Fruit fly (Drosophila melanogaster) whole organism, embryonic: Measurements from ENCODE around the gene P5cr-2.
A peak's percentile ranks its signal among the peaks of the same experiment; 100 is the strongest.

ENCODE experiments used
- Atf3 ChIP-seq: fragments of 200-800 bp; sonication (Bioruptor generic); optimal IDR thresholded peaks from 3 replicates; lab custom pipeline; 2016; ENCODE audit warnings: missing biosample characterization, missing genetic modification characterization
- BtbVII ChIP-seq: fragments of 200-800 bp; sonication (Bioruptor generic); optimal IDR thresholded peaks from 3 replicates; lab custom pipeline; 2017; ENCODE audit warnings: missing biosample characterization, mild to moderate bottlenecking, missing genetic modification characterization
- CG10267 ChIP-seq: fragments of 200-800 bp; sonication (Bioruptor generic); optimal IDR thresholded peaks from 2 replicates; lab custom pipeline; 2018; ENCODE audit warnings: missing biosample characterization, mild to moderate bottlenecking, missing genetic modification characterization, moderate library complexity
- CG10959 ChIP-seq: fragments of 200-800 bp; sonication (Bioruptor generic); IDR thresholded peaks from 2 replicates; pipeline ENCODE4 v1.3.6; 2022; ENCODE audit warnings: missing biosample characterization, missing genetic modification characterization
- CG14050 ChIP-seq: fragments of 200-800 bp; sonication (Bioruptor generic); IDR thresholded peaks from 3 replicates; pipeline ENCODE4 v1.3.6; 2022; ENCODE audit warnings: missing biosample characterization, missing genetic modification characterization
- CG14441 ChIP-seq: fragments of 200-800 bp; sonication (Bioruptor generic); IDR thresholded peaks from 2 replicates; pipeline ENCODE4 v1.3.6; 2022; ENCODE audit warnings: missing biosample characterization, missing genetic modification characterization
- CG15514 ChIP-seq: fragments of 200-800 bp; sonication (Bioruptor generic); optimal IDR thresholded peaks from 3 replicates; lab custom pipeline; 2017; ENCODE audit warnings: missing biosample characterization, missing genetic modification characterization, mild to moderate bottlenecking, moderate library complexity, missing genetic modification reagents
- CG2875 ChIP-seq: fragments of 200-800 bp; sonication (Bioruptor generic); optimal IDR thresholded peaks from 2 replicates; lab custom pipeline; 2017; ENCODE audit warnings: missing biosample characterization, mild to moderate bottlenecking, missing genetic modification characterization, missing genetic modification reagents
- CG30403 ChIP-seq: fragments of 200-800 bp; sonication (Bioruptor generic); optimal IDR thresholded peaks from 3 replicates; lab custom pipeline; 2016; ENCODE audit warnings: missing biosample characterization, missing genetic modification characterization
- CG3838 ChIP-seq: fragments of 200-800 bp; sonication (Bioruptor generic); optimal IDR thresholded peaks from 3 replicates; lab custom pipeline; 2016; ENCODE audit warnings: missing biosample characterization, missing genetic modification characterization
- CG3995 ChIP-seq: fragments of 200-800 bp; sonication (Bioruptor generic); optimal IDR thresholded peaks from 3 replicates; lab custom pipeline; 2016; ENCODE audit warnings: missing biosample characterization, missing genetic modification characterization
- CG4282 ChIP-seq: fragments of 200-800 bp; sonication (Bioruptor generic); optimal IDR thresholded peaks from 2 replicates; lab custom pipeline; 2016; ENCODE audit warnings: missing biosample characterization, missing genetic modification characterization
- CG4820 ChIP-seq: fragments of 200-800 bp; sonication (Bioruptor generic); optimal IDR thresholded peaks from 3 replicates; lab custom pipeline; 2016; ENCODE audit warnings: missing biosample characterization, missing genetic modification characterization
- CG7786 ChIP-seq: fragments of 200-800 bp; sonication (Bioruptor generic); optimal IDR thresholded peaks from 2 replicates; lab custom pipeline; 2016; ENCODE audit warnings: missing biosample characterization, missing genetic modification characterization
- CG7839 ChIP-seq: fragments of 200-800 bp; sonication (Bioruptor generic); optimal IDR thresholded peaks from 3 replicates; lab custom pipeline; 2018; ENCODE audit warnings: missing biosample characterization, mild to moderate bottlenecking, missing genetic modification characterization, moderate library complexity
- CG8290 ChIP-seq, 3 experiments: fragments of 200-800 bp; sonication (Bioruptor generic); optimal IDR thresholded peaks; 2 replicates each; lab custom pipeline; 2016 to 2019; ENCODE audit warnings: missing biosample characterization in 3 of 3, missing genetic modification characterization in 3 of 3, mild to moderate bottlenecking in 2 of 3, moderate library complexity in 1 of 3
- D19A ChIP-seq: fragments of 200-800 bp; optimal IDR thresholded peaks from 3 replicates; lab custom pipeline; 2019; ENCODE audit warnings: missing biosample characterization, mild to moderate bottlenecking, missing genetic modification characterization, moderate library complexity
- Dbx ChIP-seq: fragments of 200-800 bp; sonication (Bioruptor generic); IDR thresholded peaks from 3 replicates; pipeline ENCODE4 v1.3.6; 2022; ENCODE audit warnings: missing biosample characterization, missing genetic modification characterization
- Dll ChIP-seq: fragments of 200-800 bp; sonication (Bioruptor generic); IDR thresholded peaks from 4 replicates; pipeline ENCODE4 v1.3.6; 2022; ENCODE audit warnings: missing biosample characterization, missing genetic modification characterization; ENCODE audit not compliant: partially characterized antibody
- E2f1 ChIP-seq: fragments of 200-800 bp; sonication (Bioruptor generic); IDR thresholded peaks from 2 replicates; pipeline ENCODE4 v1.3.6; 2022; ENCODE audit warnings: missing biosample characterization, missing genetic modification characterization
- Ets65A ChIP-seq: fragments of 200-800 bp; sonication (Bioruptor generic); peaks from one replicate; lab custom pipeline; 2016; ENCODE audit warnings: missing biosample characterization, missing genetic modification characterization
- Fer1 ChIP-seq: fragments of 200-800 bp; sonication (Bioruptor generic); optimal IDR thresholded peaks from 2 replicates; lab custom pipeline; 2017; ENCODE audit warnings: missing biosample characterization, mild to moderate bottlenecking, missing genetic modification characterization
- HLH3B ChIP-seq: fragments of 200-800 bp; sonication (Bioruptor generic); IDR thresholded peaks from 2 replicates; pipeline ENCODE4 v1.3.6; 2022; ENCODE audit warnings: missing biosample characterization, missing genetic modification characterization
- HmgZ ChIP-seq: fragments of 200-800 bp; sonication (Bioruptor generic); optimal IDR thresholded peaks from 2 replicates; lab custom pipeline; 2018; ENCODE audit warnings: missing biosample characterization, mild to moderate bottlenecking, missing genetic modification characterization
- Mad ChIP-seq: fragments of 200-800 bp; sonication (Bioruptor generic); optimal IDR thresholded peaks from 2 replicates; lab custom pipeline; 2016; ENCODE audit warnings: missing biosample characterization, missing genetic modification characterization
- Meics ChIP-seq: fragments of 200-800 bp; sonication (Bioruptor generic); optimal IDR thresholded peaks from 2 replicates; lab custom pipeline; 2017; ENCODE audit warnings: missing biosample characterization, mild to moderate bottlenecking, missing genetic modification characterization
- NC2β ChIP-seq: fragments of 200-800 bp; sonication (Bioruptor generic); optimal IDR thresholded peaks from 2 replicates; lab custom pipeline; 2016; ENCODE audit warnings: missing biosample characterization, missing genetic modification characterization
- Taf1 ChIP-seq: fragments of 200-800 bp; sonication (Bioruptor generic); IDR thresholded peaks from 2 replicates; pipeline ENCODE4 v1.3.6; 2022; ENCODE audit warnings: missing biosample characterization, missing genetic modification characterization
- Trl ChIP-seq, 3 experiments: fragments of >200 bp in 2 of 3; fragments of 200-800 bp in 1 of 3; sonication (Bioruptor generic) in 1 of 3; optimal IDR thresholded peaks; 2 replicates in 1 of 3; 3 replicates in 2 of 3; lab custom pipeline; 2016 to 2017; ENCODE audit warnings: missing biosample characterization in 1 of 3, missing genetic modification characterization in 1 of 3
- ab ChIP-seq: fragments of 200-800 bp; sonication (Bioruptor generic); optimal IDR thresholded peaks from 2 replicates; lab custom pipeline; 2016; ENCODE audit warnings: missing biosample characterization, missing genetic modification characterization
- al ChIP-seq: fragments of 200-800 bp; sonication (Bioruptor generic); IDR thresholded peaks from 2 replicates; pipeline ENCODE4 v1.3.6; 2022; ENCODE audit warnings: missing biosample characterization, missing genetic modification characterization
- ash1 ChIP-seq: fragments of 200-800 bp; sonication (Bioruptor generic); optimal IDR thresholded peaks from 2 replicates; lab custom pipeline; 2018; ENCODE audit warnings: missing biosample characterization, mild to moderate bottlenecking, missing genetic modification characterization
- bsh ChIP-seq, 2 experiments: fragments of 200-800 bp; sonication (Bioruptor generic); optimal IDR thresholded peaks; 2 replicates each; lab custom pipeline; 2017 to 2018; ENCODE audit warnings: mild to moderate bottlenecking in 2 of 2, missing biosample characterization in 2 of 2, missing genetic modification characterization in 2 of 2, moderate library complexity in 1 of 2
- cato ChIP-seq: fragments of 200-800 bp; sonication (Bioruptor generic); optimal IDR thresholded peaks from 2 replicates; lab custom pipeline; 2016; ENCODE audit warnings: missing biosample characterization, missing genetic modification characterization, borderline replicate concordance
- cg ChIP-seq: fragments of 200-800 bp; sonication (Bioruptor generic); optimal IDR thresholded peaks from 3 replicates; lab custom pipeline; 2019; ENCODE audit warnings: missing biosample characterization, mild to moderate bottlenecking, missing genetic modification characterization, moderate library complexity
- chn ChIP-seq: fragments of 200-800 bp; sonication (Bioruptor generic); optimal IDR thresholded peaks from 2 replicates; lab custom pipeline; 2016; ENCODE audit warnings: missing biosample characterization, missing genetic modification characterization
- fd102C ChIP-seq: fragments of 200-800 bp; sonication (Bioruptor generic); optimal IDR thresholded peaks from 2 replicates; lab custom pipeline; 2018; ENCODE audit warnings: missing biosample characterization, mild to moderate bottlenecking, missing genetic modification characterization, moderate library complexity
- fd96Cb ChIP-seq: fragments of 200-800 bp; sonication (Bioruptor generic); optimal IDR thresholded peaks from 2 replicates; lab custom pipeline; 2018; ENCODE audit warnings: missing biosample characterization, mild to moderate bottlenecking, missing genetic modification characterization, moderate library complexity
- her ChIP-seq: fragments of 200-800 bp; sonication (Bioruptor generic); optimal IDR thresholded peaks from 2 replicates; lab custom pipeline; 2016; ENCODE audit warnings: missing biosample characterization, missing genetic modification characterization
- kah ChIP-seq: fragments of 200-800 bp; sonication (Bioruptor generic); optimal IDR thresholded peaks from 2 replicates; lab custom pipeline; 2018; ENCODE audit warnings: missing biosample characterization, mild to moderate bottlenecking, missing genetic modification characterization
- ken ChIP-seq: fragments of 200-800 bp; sonication (Bioruptor generic); IDR thresholded peaks from 3 replicates; pipeline ENCODE4 v1.3.6; 2022; ENCODE audit warnings: missing biosample characterization, missing genetic modification characterization
- phol ChIP-seq: fragments of 200-800 bp; sonication (Bioruptor generic); optimal IDR thresholded peaks from 3 replicates; lab custom pipeline; 2018; ENCODE audit warnings: missing biosample characterization, mild to moderate bottlenecking, missing genetic modification characterization, moderate library complexity
- prd ChIP-seq, 3 experiments: fragments of >200 bp in 2 of 3; fragments of 200-800 bp in 1 of 3; sonication (Bioruptor generic) in 1 of 3; optimal IDR thresholded peaks in 2 of 3; IDR thresholded peaks in 1 of 3; 2 replicates in 2 of 3; 3 replicates in 1 of 3; pipeline versions ENCODE4 v1.3.6 to Lab custom; 2017 to 2022; ENCODE audit warnings: missing biosample characterization in 1 of 3, missing genetic modification characterization in 1 of 3
- sd ChIP-seq: fragments of 200-800 bp; sonication (Bioruptor generic); optimal IDR thresholded peaks from 3 replicates; lab custom pipeline; 2018; ENCODE audit warnings: missing biosample characterization, mild to moderate bottlenecking, missing genetic modification characterization, moderate library complexity
- shn ChIP-seq: fragments of 200-800 bp; sonication (Bioruptor generic); optimal IDR thresholded peaks from 3 replicates; lab custom pipeline; 2016; ENCODE audit warnings: missing biosample characterization, missing genetic modification characterization
- slbo ChIP-seq: fragments of 200-800 bp; sonication (Bioruptor generic); IDR thresholded peaks from 2 replicates; pipeline ENCODE4 v1.3.6; 2022; ENCODE audit warnings: missing biosample characterization, missing genetic modification characterization
- tio ChIP-seq: fragments of 200-800 bp; sonication (Bioruptor generic); optimal IDR thresholded peaks from 2 replicates; lab custom pipeline; 2017; ENCODE audit warnings: missing biosample characterization, missing genetic modification characterization, inconsistent platforms
- trem ChIP-seq: fragments of 200-800 bp; optimal IDR thresholded peaks from 3 replicates; lab custom pipeline; 2019; ENCODE audit warnings: missing biosample characterization, mild to moderate bottlenecking, missing genetic modification characterization, moderate library complexity

The P5cr-2 gene

DNA sequence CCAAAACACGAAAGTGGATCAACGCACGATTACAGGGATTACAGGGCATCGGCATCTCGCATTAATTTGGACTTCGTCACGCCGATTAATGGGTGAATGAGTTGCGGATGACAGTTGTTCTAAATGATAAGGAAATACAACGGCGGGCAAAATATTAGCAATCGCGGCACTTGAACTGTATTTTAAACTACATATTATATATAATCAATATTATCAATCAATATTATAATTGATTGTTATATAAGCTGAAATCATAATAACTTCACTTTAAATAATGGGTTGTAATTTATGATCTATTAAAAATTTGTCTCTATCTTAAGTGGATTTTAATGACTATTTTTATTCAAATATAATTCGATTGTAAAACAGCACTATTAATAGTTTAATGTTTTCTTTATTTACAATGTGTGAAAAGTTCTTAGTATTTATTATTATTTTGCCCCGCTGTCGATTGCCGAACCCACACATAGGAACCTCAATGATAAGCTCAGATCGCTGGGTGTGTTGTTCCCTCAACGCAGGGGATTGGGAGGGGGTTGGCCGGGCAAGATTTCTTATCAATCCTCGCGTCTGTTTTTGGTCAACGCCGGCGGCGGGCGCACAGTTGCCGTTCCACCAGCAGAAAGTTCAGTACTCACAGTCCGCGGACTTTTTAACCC is 620 bp downstream of the P5cr-2 start:
- TF ChIP-seq CG10959 = no peak
- peak; percentile 36 for TF ChIP-seq CG30403 (GFP tag; lab: Kevin White, UChicago)
- no peak for TF ChIP-seq chn (GFP tag; lab: Kevin White, UChicago)
- 0 out of 3 replicates have a peak, but pooled peaks have one; percentile 40 for TF ChIP-seq ken (GFP tag; lab: Robert Waterston, UW)
- no peak for TF ChIP-seq CG7786
- peak; percentile 27 for TF ChIP-seq kah (GFP tag; lab: Kevin White, UChicago)
- no peak for TF ChIP-seq NC2β (GFP tag; lab: Kevin White, UChicago)
- no peak for TF ChIP-seq tio
- TF ChIP-seq CG7839 (tag; lab: Kevin White, UChicago) = peak; percentile 80
- TF ChIP-seq fd102C (GFP tag; lab: Kevin White, UChicago) = no peak
- TF ChIP-seq Taf1 (GFP tag; lab: Robert Waterston, UW) = no peak
- no peak for TF ChIP-seq shn (GFP tag; lab: Kevin White, UChicago)
- TF ChIP-seq prd (optimal IDR thresholded peaks at IDR 0.05; lab: Kevin White, UChicago) = no peak
- TF ChIP-seq prd (GFP tag; IDR thresholded peaks at IDR 0.05; lab: Robert Waterston, UW) = 0 out of 3 replicates have a peak, but pooled peaks have one; percentile 32
- TF ChIP-seq E2f1 (GFP tag; lab: Robert Waterston, UW) = peak; percentile 52
- TF ChIP-seq CG14441 (GFP tag; lab: Robert Waterston, UW) = peak; percentile 11
- TF ChIP-seq CG3838 = no peak
- TF ChIP-seq CG15514 (GFP tag; lab: Kevin White, UChicago) = peak; percentile 33
- TF ChIP-seq HLH3B = no peak
- peak; percentile 26; the same call in 1 of the 2 replicates for TF ChIP-seq al (GFP tag; lab: Robert Waterston, UW)
- peak; percentile 46 for TF ChIP-seq Ets65A (GFP tag; lab: Kevin White, UChicago)
- TF ChIP-seq CG10267 (tag; lab: Kevin White, UChicago) = peak; percentile 41
- peak; percentile 44 for TF ChIP-seq HmgZ (tag; lab: Kevin White, UChicago)
- TF ChIP-seq CG3995 = no peak
- TF ChIP-seq Meics (GFP tag; lab: Kevin White, UChicago) = peak; percentile 65
- TF ChIP-seq CG14050 = no peak; the same call in 2 of the 3 replicates
- peak; percentile 58 for TF ChIP-seq phol (tag; lab: Kevin White, UChicago)
- TF ChIP-seq cato (GFP tag; lab: Kevin White, UChicago) = no peak
- no peak for TF ChIP-seq ab
- TF ChIP-seq CG4820 (GFP tag; lab: Kevin White, UChicago) = no peak
- peak; percentile 43 for TF ChIP-seq cg (GFP tag; lab: Kevin White, UChicago)
- peak; percentile 18; the same call in 1 of the 2 replicates for TF ChIP-seq slbo (GFP tag; lab: Robert Waterston, UW)
- no peak for TF ChIP-seq Atf3
- TF ChIP-seq Dll (GFP tag; lab: Robert Waterston, UW) = no peak
- no peak for TF ChIP-seq ash1 (GFP tag; lab: Kevin White, UChicago)
- TF ChIP-seq CG2875 (GFP tag; lab: Kevin White, UChicago) = peak; percentile 9
- TF ChIP-seq CG8290 (GFP tag; optimal IDR thresholded peaks at IDR 0.05; lab: Kevin White, UChicago) = no peak
- no peak for TF ChIP-seq CG8290 (tag; optimal IDR thresholded peaks at IDR 0.05; lab: Kevin White, UChicago)
- TF ChIP-seq trem (tag; lab: Kevin White, UChicago) = peak; percentile 8
- no peak for TF ChIP-seq CG4282 (GFP tag; lab: Kevin White, UChicago)
- TF ChIP-seq her = no peak
- peak in 1 of 2 experiments; percentile 34 for TF ChIP-seq bsh (GFP tag; optimal IDR thresholded peaks at IDR 0.05; lab: Kevin White, UChicago)
- peak; percentile 40 for TF ChIP-seq D19A (tag; lab: Kevin White, UChicago)
- peak; percentile 48 for TF ChIP-seq fd96Cb (tag; lab: Kevin White, UChicago)
- peak; percentile 64 for TF ChIP-seq sd (tag; lab: Kevin White, UChicago)
- 0 out of 3 replicates have a peak, but pooled peaks have one; percentile 8 for TF ChIP-seq Dbx (GFP tag; lab: Robert Waterston, UW)
- peak; percentile 30 for TF ChIP-seq Fer1
- TF ChIP-seq Mad (GFP tag; lab: Kevin White, UChicago) = no peak
- TF ChIP-seq Trl (optimal IDR thresholded peaks at IDR 0.05; lab: Kevin White, UChicago) = no peak
- no peak for TF ChIP-seq Trl (GFP tag; optimal IDR thresholded peaks at IDR 0.05; lab: Kevin White, UChicago)
- TF ChIP-seq BtbVII (GFP tag; lab: Kevin White, UChicago) = peak; percentile 37
